Worm (Caenorhabditis elegans) whole organism, mixed stage, embryonic: Measurements from ENCODE around the gene C17C3.5.

Experiments used
- M03D4.4 ChIP-seq: sonication (generic microtip); optimal IDR thresholded peaks from 2 replicates; lab custom pipeline; 2017; ENCODE audit warnings: mild to moderate bottlenecking, missing genetic modification characterization, missing compliant biosample characterization
- blmp-1 ChIP-seq: fragments of 150-350 bp; optimal IDR thresholded peaks from 2 replicates; lab custom pipeline; 2014; ENCODE audit warnings: missing biosample characterization, missing genetic modification characterization
- ceh-39 ChIP-seq: fragments of 150-350 bp; optimal IDR thresholded peaks from 2 replicates; lab custom pipeline; 2014; ENCODE audit warnings: missing biosample characterization, missing genetic modification characterization
- ces-1 ChIP-seq: fragments of 150-350 bp; optimal IDR thresholded peaks from 2 replicates; lab custom pipeline; 2014; ENCODE audit warnings: missing biosample characterization, missing genetic modification reagents, missing genetic modification characterization
- cnd-1 ChIP-seq: fragments of 200-800 bp; sonication (Bioruptor generic); optimal IDR thresholded peaks from 2 replicates; lab custom pipeline; 2018; ENCODE audit warnings: mild to moderate bottlenecking, missing genetic modification characterization, missing compliant biosample characterization
- drap-1 ChIP-seq: fragments of 200-800 bp; sonication (Bioruptor generic); optimal IDR thresholded peaks from 3 replicates; lab custom pipeline; 2018; ENCODE audit warnings: mild to moderate bottlenecking, missing genetic modification characterization, missing compliant biosample characterization
- flh-1 ChIP-seq: fragments of 200-800 bp; sonication (Bioruptor generic); optimal IDR thresholded peaks from 2 replicates; lab custom pipeline; 2018; ENCODE audit warnings: mild to moderate bottlenecking, missing genetic modification characterization, moderate library complexity, missing compliant biosample characterization
- ham-2 ChIP-seq: fragments of 200-800 bp; sonication (Bioruptor generic); optimal IDR thresholded peaks from 2 replicates; lab custom pipeline; 2018; ENCODE audit warnings: mild to moderate bottlenecking, missing genetic modification characterization, missing compliant biosample characterization
- hlh-1 ChIP-seq: fragments of 150-350 bp; optimal IDR thresholded peaks from 2 replicates; lab custom pipeline; 2014; ENCODE audit warnings: missing biosample characterization, missing genetic modification reagents, missing genetic modification characterization
- lin-32 ChIP-seq: fragments of 200-800 bp; sonication (Bioruptor generic); optimal IDR thresholded peaks from 2 replicates; lab custom pipeline; 2018; ENCODE audit warnings: mild to moderate bottlenecking, missing genetic modification characterization, missing compliant biosample characterization
- lsy-2 ChIP-seq: fragments of 150-350 bp; optimal IDR thresholded peaks from 2 replicates; lab custom pipeline; 2014; ENCODE audit warnings: missing biosample characterization, missing genetic modification characterization
- mab-5 ChIP-seq: fragments of 150-350 bp; optimal IDR thresholded peaks from 2 replicates; lab custom pipeline; 2014; ENCODE audit warnings: missing biosample characterization, missing genetic modification characterization
- mep-1 ChIP-seq: fragments of 150-350 bp; optimal IDR thresholded peaks from 2 replicates; lab custom pipeline; 2017; ENCODE audit warnings: missing biosample characterization, missing genetic modification reagents, missing genetic modification characterization, inconsistent platforms
- mls-2 ChIP-seq: sonication (generic microtip); optimal IDR thresholded peaks from 2 replicates; lab custom pipeline; 2016; ENCODE audit warnings: mild to moderate bottlenecking, missing genetic modification characterization, moderate library complexity, missing compliant biosample characterization
- nhr-12 ChIP-seq: fragments of 150-350 bp; optimal IDR thresholded peaks from 2 replicates; lab custom pipeline; 2014; ENCODE audit warnings: missing biosample characterization, missing genetic modification characterization
- nhr-2 ChIP-seq: fragments of 150-350 bp; optimal IDR thresholded peaks from 2 replicates; lab custom pipeline; 2014; ENCODE audit warnings: missing biosample characterization, missing genetic modification characterization
- pha-4 ChIP-seq: fragments of 150-350 bp; optimal IDR thresholded peaks from 2 replicates; lab custom pipeline; 2018; ENCODE audit warnings: missing biosample characterization, missing genetic modification reagents, missing genetic modification characterization
- sem-2 ChIP-seq: fragments of 200-800 bp; sonication (Bioruptor generic); optimal IDR thresholded peaks from 2 replicates; lab custom pipeline; 2018; ENCODE audit warnings: mild to moderate bottlenecking, missing genetic modification characterization, missing compliant biosample characterization
- sptf-1 ChIP-seq: sonication (generic microtip); optimal IDR thresholded peaks from 2 replicates; lab custom pipeline; 2017; ENCODE audit warnings: mild to moderate bottlenecking, missing genetic modification characterization, moderate library complexity, missing compliant biosample characterization
- tbx-8 ChIP-seq: fragments of 200-800 bp; sonication (Bioruptor generic); optimal IDR thresholded peaks from 2 replicates; lab custom pipeline; 2018; ENCODE audit warnings: mild to moderate bottlenecking, missing genetic modification characterization, moderate library complexity, missing compliant biosample characterization
- unc-120 ChIP-seq: sonication (generic microtip); optimal IDR thresholded peaks from 2 replicates; lab custom pipeline; 2017; ENCODE audit warnings: missing genetic modification characterization, missing compliant biosample characterization; ENCODE audit not compliant: poor library complexity, severe bottlenecking
- unc-39 ChIP-seq: fragments of 150-350 bp; optimal IDR thresholded peaks from 2 replicates; lab custom pipeline; 2014; ENCODE audit warnings: missing biosample characterization, missing genetic modification characterization
- unc-62 ChIP-seq: fragments of 150-350 bp; optimal IDR thresholded peaks from 2 replicates; lab custom pipeline; 2014; ENCODE audit warnings: missing biosample characterization, missing genetic modification reagents, missing genetic modification characterization
- ztf-11 ChIP-seq: fragments of 150-350 bp; optimal IDR thresholded peaks from 2 replicates; lab custom pipeline; 2014; ENCODE audit warnings: missing biosample characterization, missing genetic modification characterization

The C17C3.5 gene

DNA sequence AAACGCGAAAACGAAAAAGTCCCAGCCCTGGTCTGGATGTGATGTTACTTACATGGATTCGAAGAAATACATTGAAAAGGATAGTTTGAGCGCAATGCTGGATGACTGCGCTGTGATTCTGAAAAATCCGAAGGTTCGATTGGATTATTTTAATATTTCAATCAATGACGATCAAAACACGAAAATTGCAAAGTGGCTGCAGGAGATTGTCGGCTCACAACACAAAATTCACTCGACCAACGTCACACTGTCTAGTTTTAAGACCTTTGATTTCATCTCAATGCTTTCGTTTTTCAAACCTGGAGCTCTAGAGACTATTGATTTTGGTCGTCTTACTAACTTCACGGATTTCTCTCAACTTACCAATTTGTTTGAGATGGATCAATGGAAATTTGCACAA is at the start of gene C17C3.5:
TSS of gene C17C3.5 (plus strand) at position 301 of the 400 bp plus-strand sequence.
- TF ChIP-seq ztf-11 (tag; lab: Kevin White, UChicago) = no peak
- no peak for TF ChIP-seq hlh-1 (tag; lab: Kevin White, UChicago)

DNA sequence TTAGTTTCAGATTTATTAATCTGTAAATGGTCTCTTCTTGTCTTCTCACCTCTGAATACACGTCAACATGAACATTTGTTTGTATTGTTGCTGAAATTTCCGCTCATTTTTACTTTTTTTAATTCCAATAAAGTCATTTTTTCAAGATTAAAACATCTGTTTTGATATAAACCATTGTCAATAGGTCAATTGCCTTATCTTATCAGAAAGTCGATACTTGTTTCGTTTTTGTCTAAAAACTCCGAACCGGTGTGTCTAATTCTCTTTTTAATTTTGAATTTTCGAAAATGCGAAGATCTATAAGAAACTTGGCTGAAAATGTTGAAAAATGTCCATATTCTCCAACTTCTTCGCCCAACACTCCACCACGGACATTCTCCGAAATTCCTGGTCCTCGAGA is 47.9 kb upstream of the C17C3.5 start, which contains the start of gene cyp-44A1:
TSS of gene cyp-44A1 (plus strand) at position 285 of the 400 bp plus-strand sequence.
- no peak for TF ChIP-seq unc-62 (GFP tag; lab: Kevin White, UChicago)
- TF ChIP-seq cnd-1 (tag; lab: Kevin White, UChicago) = no peak
- no peak for TF ChIP-seq nhr-2 (tag; lab: Kevin White, UChicago)
- no peak for TF ChIP-seq tbx-8 (GFP tag; lab: Kevin White, UChicago)
- no peak for TF ChIP-seq mep-1
- no peak for TF ChIP-seq sem-2
- TF ChIP-seq mls-2 (tag; lab: Kevin White, UChicago) = no peak
- TF ChIP-seq sptf-1 (tag; lab: Kevin White, UChicago) = no peak
- TF ChIP-seq pha-4 (tag; lab: Kevin White, UChicago) = no peak
- no peak for TF ChIP-seq M03D4.4 (tag; lab: Kevin White, UChicago)
- no peak for TF ChIP-seq ham-2 (GFP tag; lab: Kevin White, UChicago)
- no peak for TF ChIP-seq ztf-11 (tag; lab: Kevin White, UChicago)
- no peak for TF ChIP-seq hlh-1 (tag; lab: Kevin White, UChicago)
- TF ChIP-seq, all 35 proteins: peak for 0

- TF ChIP-seq blmp-1 (tag; lab: Kevin White, UChicago) = peak; percentile 3
- TF ChIP-seq unc-120 (tag; lab: Kevin White, UChicago) = no peak
- peak; percentile 79 for TF ChIP-seq ces-1 (GFP tag; lab: Kevin White, UChicago)
These were observed 45.8 kb upstream of the C17C3.5 start, which contains the start of gene npp-24 for ce11 chrII:5505820-5506287. Gene npp-24 (plus strand): TSS chrII:5505870.

DNA sequence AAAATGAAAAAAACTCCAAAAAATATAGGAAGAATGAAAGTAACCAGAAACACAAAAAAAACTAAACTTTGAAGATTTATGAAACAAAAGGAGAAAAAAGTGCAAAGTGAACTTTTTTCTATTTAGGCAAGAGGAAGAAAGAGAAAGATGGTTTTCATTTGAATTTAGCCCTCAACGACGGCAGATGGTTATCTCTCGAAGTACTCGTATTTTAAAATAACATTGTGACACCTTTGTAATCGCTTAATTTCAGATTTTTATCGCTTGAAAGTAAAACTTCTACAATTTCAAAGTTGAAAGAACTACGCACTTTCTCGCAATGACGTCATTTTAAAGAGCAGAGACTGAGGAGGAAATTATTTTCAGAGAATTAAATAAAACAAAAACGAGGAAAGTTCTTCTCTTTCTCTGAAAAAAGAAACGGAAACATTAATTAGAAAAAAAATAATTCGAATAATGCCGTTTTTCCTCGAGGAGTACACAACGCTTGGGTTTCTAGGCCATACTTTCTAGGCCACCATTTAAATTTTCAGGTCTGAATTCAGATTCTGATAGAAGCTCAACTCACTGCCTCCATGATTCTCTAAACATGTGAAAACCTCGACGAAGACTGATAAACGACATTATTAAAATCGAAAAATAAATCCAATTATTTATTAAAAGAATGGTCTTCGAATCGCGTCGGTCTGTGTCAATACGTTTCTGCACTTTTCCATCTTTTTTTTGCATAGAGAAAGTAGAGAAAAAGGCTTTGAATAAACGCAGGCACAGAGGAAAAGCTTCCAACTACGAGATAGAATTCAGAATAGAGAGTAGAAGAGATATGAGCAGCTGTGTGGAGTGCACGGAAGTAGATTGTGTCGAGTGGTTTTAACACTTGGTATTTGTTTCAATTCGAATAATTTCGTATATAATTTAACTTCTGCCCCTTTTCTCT is 39.9 kb upstream of the C17C3.5 start:
- peak; percentile 2 for TF ChIP-seq unc-120 (tag; lab: Kevin White, UChicago)
- TF ChIP-seq hlh-1 (tag; lab: Kevin White, UChicago) = peak; percentile 86
- no peak for TF ChIP-seq flh-1 (GFP tag; lab: Kevin White, UChicago)
- TF ChIP-seq ces-1 (GFP tag; lab: Kevin White, UChicago) = peak; percentile 67
- TF ChIP-seq mls-2 (tag; lab: Kevin White, UChicago) = no peak

ce11 chrII:5512473-5513097 is 39.0 kb upstream of the C17C3.5 start:
- no peak for TF ChIP-seq nhr-12 (tag; lab: Kevin White, UChicago)
- no peak for TF ChIP-seq lsy-2 (tag; lab: Kevin White, UChicago)
- TF ChIP-seq cnd-1 (tag; lab: Kevin White, UChicago) = no peak
- no peak for TF ChIP-seq mls-2 (tag; lab: Kevin White, UChicago)
- TF ChIP-seq unc-39 (tag; lab: Kevin White, UChicago) = no peak
- no peak for TF ChIP-seq pha-4 (tag; lab: Kevin White, UChicago)

DNA sequence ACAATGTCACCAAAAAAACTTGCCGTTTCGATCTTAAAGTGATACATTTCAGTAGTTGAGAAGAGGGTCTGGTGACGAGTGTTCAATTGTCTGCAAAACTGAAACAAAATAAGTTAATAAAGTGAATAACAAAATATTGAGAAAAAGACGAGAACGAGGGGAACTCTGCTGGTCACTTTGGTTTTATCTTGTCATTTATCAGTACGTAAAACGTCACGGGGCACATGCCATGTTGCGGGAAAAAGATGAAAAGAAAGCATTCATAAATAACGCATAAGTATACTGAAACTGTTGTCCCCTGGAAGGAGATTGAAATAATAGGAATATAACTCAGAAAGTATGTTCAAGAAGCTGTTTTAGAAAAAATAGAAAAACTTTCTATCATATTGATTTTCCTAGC is 36.8 kb upstream of the C17C3.5 start, which contains the start of gene sahd-1:
TSS of gene sahd-1 (minus strand) at position 100 of the 400 bp plus-strand sequence.
- TF ChIP-seq drap-1 = no peak
- TF ChIP-seq lsy-2 (tag; lab: Kevin White, UChicago) = no peak
- TF ChIP-seq sem-2 = no peak
- no peak for TF ChIP-seq mep-1
- no peak for TF ChIP-seq ceh-39 (tag; lab: Kevin White, UChicago)
- TF ChIP-seq lin-32 (GFP tag; lab: Kevin White, UChicago) = no peak
- TF ChIP-seq, all 35 proteins: peak for 0

DNA sequence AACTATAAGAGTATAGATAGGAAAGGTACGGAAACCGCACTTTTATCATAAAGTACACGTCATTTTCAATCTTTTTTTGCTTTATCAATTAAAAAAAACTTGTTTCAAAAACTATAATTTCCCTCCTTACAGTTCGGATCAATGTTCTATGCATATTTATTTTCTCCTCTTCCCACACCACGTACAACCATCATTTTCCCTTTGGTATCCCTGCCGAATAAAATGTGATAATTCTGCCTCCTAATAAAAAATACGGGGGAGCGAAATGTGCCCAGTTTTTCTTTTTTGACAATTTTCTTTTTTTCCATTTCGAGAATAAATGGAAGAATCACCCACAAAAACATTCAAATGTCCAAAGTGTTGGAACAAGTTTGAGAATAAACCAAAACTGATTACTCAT is 36.1 kb upstream of the C17C3.5 start, which contains the start of gene ZK177.3:
TSS of gene ZK177.3 (plus strand) at position 301 of the 400 bp plus-strand sequence.
- no peak for TF ChIP-seq ham-2 (GFP tag; lab: Kevin White, UChicago)
- no peak for TF ChIP-seq sptf-1 (tag; lab: Kevin White, UChicago)
- no peak for TF ChIP-seq mab-5 (tag; lab: Kevin White, UChicago)
- no peak for TF ChIP-seq pha-4 (tag; lab: Kevin White, UChicago)
- no peak for TF ChIP-seq hlh-1 (tag; lab: Kevin White, UChicago)
